Worm (Caenorhabditis elegans) whole organism, L3 larva: ENCODE data around the gene comt-3.

Experiments
- ama-1 ChIP-seq: fragments of 150-350 bp; optimal IDR thresholded peaks from 2 replicates; lab custom pipeline; 2018
- mml-1 ChIP-seq: fragments of 150-350 bp; sonication (generic microtip); optimal IDR thresholded peaks from 3 replicates; lab custom pipeline; 2014; ENCODE audit warnings: missing biosample characterization, missing genetic modification characterization
- nhr-25 ChIP-seq: sonication (generic microtip); optimal IDR thresholded peaks from 2 replicates; lab custom pipeline; 2017; ENCODE audit warnings: missing biosample characterization, missing genetic modification characterization
- nhr-76 ChIP-seq: fragments of 150-350 bp; sonication (generic microtip); optimal IDR thresholded peaks from 5 replicates; lab custom pipeline; 2014; ENCODE audit warnings: missing biosample characterization, missing genetic modification characterization
- unc-39 ChIP-seq: sonication (generic microtip); optimal IDR thresholded peaks from 4 replicates; lab custom pipeline; 2017; ENCODE audit warnings: missing biosample characterization, missing genetic modification characterization

- no peak for TF ChIP-seq nhr-25 (tag; lab: Kevin White, UChicago)
- no peak for TF ChIP-seq nhr-76 (tag; lab: Kevin White, UChicago)
- no peak for TF ChIP-seq unc-39 (tag; lab: Kevin White, UChicago)
- no peak for TF ChIP-seq mml-1 (tag; lab: Kevin White, UChicago)
- no peak for TF ChIP-seq ama-1 (lab: Kevin White, UChicago)
These were observed 23.9 kb downstream of the comt-3 start for ce11 chrV:2081269-2081668.
